Fruit fly (Drosophila melanogaster): ENCODE data around the gene PIG-F.

The PIG-F gene

DNA sequence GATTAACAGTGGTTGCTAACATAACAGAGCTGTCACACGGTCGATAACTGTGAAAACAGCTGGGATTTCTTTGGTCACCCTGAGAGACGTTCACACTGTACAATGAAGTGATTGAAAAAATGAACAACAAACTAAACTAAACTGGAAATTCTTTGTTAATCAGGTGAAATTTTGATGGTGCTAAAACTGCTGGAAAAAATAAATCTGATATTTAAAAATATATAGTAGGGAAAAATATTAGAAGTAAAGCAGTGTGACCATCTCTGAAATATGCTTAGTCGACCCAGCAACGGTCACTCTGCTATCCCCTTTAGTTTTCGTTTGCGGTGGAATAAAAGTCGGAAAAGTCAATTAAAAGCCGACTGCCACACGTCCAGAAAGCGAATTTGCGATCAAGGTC, 26.3 kb upstream of the PIG-F start, which contains the start of the genes CG9231 and CG9330 (continued):
- TF ChIP-seq Awh (GFP tag; IDR thresholded peaks at IDR 0.05) (no peak), CG18262 (tag; optimal IDR thresholded peaks at IDR 0.05) (peak; percentile 50), B-H2 (GFP tag; optimal IDR thresholded peaks at IDR 0.05) (no peak), CG18599 (GFP tag; optimal IDR thresholded peaks at IDR 0.05) (no peak), CG13624 (GFP tag; optimal IDR thresholded peaks at IDR 0.05) (peak; percentile 22), CG10209 (GFP tag; optimal IDR thresholded peaks at IDR 0.05) (no peak), ham (GFP tag; IDR thresholded peaks at IDR 0.05) (no peak), CG34422 (GFP tag; IDR thresholded peaks at IDR 0.05) (peak; percentile 49; the same call in 1 of the 3 replicates), ttk (GFP tag; IDR thresholded peaks at IDR 0.05) (no peak), Doc2 (GFP tag; IDR thresholded peaks at IDR 0.05) (no peak), CG11695 (GFP tag; IDR thresholded peaks at IDR 0.05) (no peak), Hey (tag; optimal IDR thresholded peaks at IDR 0.05) (no peak), zen2 (GFP tag; IDR thresholded peaks at IDR 0.05; ENCODE audit: partially characterized antibody) (no peak), pum (GFP tag; optimal IDR thresholded peaks at IDR 0.05) (peak; percentile 18), Bgb (GFP tag; IDR thresholded peaks at IDR 0.05; ENCODE audit: partially characterized antibody) (no peak), pho (GFP tag; optimal IDR thresholded peaks at IDR 0.05) (no peak), Mad (GFP tag; optimal IDR thresholded peaks at IDR 0.05) (no peak), Sry-β (GFP tag; optimal IDR thresholded peaks at IDR 0.05) (no peak)

DNA sequence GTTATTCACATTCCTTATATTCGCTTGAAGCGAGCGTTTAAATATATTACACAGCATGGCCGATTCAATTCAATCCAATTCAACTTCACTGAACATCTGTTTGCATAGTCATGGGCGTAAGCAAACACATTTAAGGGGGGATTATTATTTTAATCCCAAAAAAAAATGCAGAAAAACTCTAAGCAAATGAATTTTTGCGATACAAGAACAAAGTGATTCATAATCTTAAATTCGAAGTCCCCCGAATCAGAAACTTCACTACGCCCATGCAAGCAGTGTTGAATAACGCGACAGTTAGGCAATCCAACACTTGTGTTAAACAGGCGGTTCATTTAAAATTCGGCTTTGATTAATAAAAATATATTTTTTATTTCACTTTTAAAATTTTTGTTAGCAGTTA, 21.8 kb upstream of the PIG-F start, which contains the start of gene CG14100:
CG14100 (minus strand) TSS at position 103 of the 400 bp plus-strand sequence.
- TF ChIP-seq HLHmδ (GFP tag; optimal IDR thresholded peaks at IDR 0.05) (peak; percentile 52), Ets65A (GFP tag) (peak; percentile 100), CG3163 (GFP tag; optimal IDR thresholded peaks at IDR 0.05) (peak; percentile 99), tll (GFP tag; optimal IDR thresholded peaks at IDR 0.05) (peak in 1 of 2 experiments; percentile 95), run (tag; optimal IDR thresholded peaks at IDR 0.05) (peak; percentile 100), lmd (GFP tag; IDR thresholded peaks at IDR 0.05) (peak; percentile 100), klu (GFP tag; IDR thresholded peaks at IDR 0.05) (peak; percentile 100), tio (GFP tag; optimal IDR thresholded peaks at IDR 0.05) (peak; percentile 100), CG9609 (GFP tag; optimal IDR thresholded peaks at IDR 0.05) (peak; percentile 100), CG1602 (GFP tag; optimal IDR thresholded peaks at IDR 0.05) (peak; percentile 100), CG15514 (GFP tag; optimal IDR thresholded peaks at IDR 0.05) (peak; percentile 97), GATAe (GFP tag; conservative IDR thresholded peaks at IDR 0.05) (peak; percentile 100), sens (GFP tag) (peak; percentile 100), CG8290 (GFP tag; optimal IDR thresholded peaks at IDR 0.05) (peak; percentile 100), CG8290 (tag; optimal IDR thresholded peaks at IDR 0.05) (peak; percentile 100), CG43689 (GFP tag; IDR thresholded peaks at IDR 0.05) (peak; percentile 100), Camta (GFP tag; optimal IDR thresholded peaks at IDR 0.05) (peak; percentile 100), her (GFP tag; optimal IDR thresholded peaks at IDR 0.05) (peak; percentile 99), Xrp1 (GFP tag; IDR thresholded peaks at IDR 0.05) (peak; percentile 100), CG14050 (GFP tag; IDR thresholded peaks at IDR 0.05) (peak; percentile 100), gsb-n (tag; optimal IDR thresholded peaks at IDR 0.05) (peak; percentile 100), CG13296 (GFP tag; optimal IDR thresholded peaks at IDR 0.05) (peak; percentile 100), ERR (GFP tag; optimal IDR thresholded peaks at IDR 0.05) (peak; percentile 100), CG10565 (GFP tag; optimal IDR thresholded peaks at IDR 0.05) (peak; percentile 100), D19A (tag; optimal IDR thresholded peaks at IDR 0.05) (peak; percentile 98), Nf-YC (tag; optimal IDR thresholded peaks at IDR 0.05) (peak; percentile 97), phol (tag; optimal IDR thresholded peaks at IDR 0.05) (peak; percentile 100), ab (GFP tag; optimal IDR thresholded peaks at IDR 0.05) (peak; percentile 100), YL-1 (GFP tag; optimal IDR thresholded peaks at IDR 0.05) (peak; percentile 100), Nf-YA (GFP tag; IDR thresholded peaks at IDR 0.05) (peak; percentile 100), slou (GFP tag; optimal IDR thresholded peaks at IDR 0.05) (peak; percentile 100), CG32532 (GFP tag; IDR thresholded peaks at IDR 0.05) (peak; percentile 100), CG16815 (GFP tag; optimal IDR thresholded peaks at IDR 0.05) (peak; percentile 100), maf-S (GFP tag; optimal IDR thresholded peaks at IDR 0.05) (peak; percentile 100)

Data from whole organism, embryonic.